Fruit fly (Drosophila melanogaster): ENCODE results near the gene eIF3a.
A peak's percentile ranks its signal among the peaks of the same experiment; 100 is the strongest.

The eIF3a gene

dm6 chr3R:4428585-4429464, 4.9 kb downstream of the eIF3a start, which contains the start of gene srl (continued):
- no peak for TF ChIP-seq CG14014 (GFP tag; IDR thresholded peaks at IDR 0.05)
- peak; percentile 74 for TF ChIP-seq nerfin-1 (tag; optimal IDR thresholded peaks at IDR 0.05)
- no peak for TF ChIP-seq fd64A (GFP tag; optimal IDR thresholded peaks at IDR 0.05)
- no peak for TF ChIP-seq CG1647 (GFP tag; optimal IDR thresholded peaks at IDR 0.05)
- TF ChIP-seq CG4854 (GFP tag; optimal IDR thresholded peaks at IDR 0.05), result no peak
- no peak for TF ChIP-seq vfl (GFP tag; optimal IDR thresholded peaks at IDR 0.05)
- no peak for TF ChIP-seq dysf (GFP tag; IDR thresholded peaks at IDR 0.05)
- TF ChIP-seq Sry-δ (GFP tag; optimal IDR thresholded peaks at IDR 0.05), result peak; percentile 38
- no peak for TF ChIP-seq CG8944 (GFP tag; optimal IDR thresholded peaks at IDR 0.05)
- TF ChIP-seq MBD-R2 (GFP tag; IDR thresholded peaks at IDR 0.05), result peak; percentile 75
- TF ChIP-seq CG9817 (tag; optimal IDR thresholded peaks at IDR 0.05), result no peak
- no peak for TF ChIP-seq CG12219 (GFP tag; optimal IDR thresholded peaks at IDR 0.05)
- TF ChIP-seq CG10462 (GFP tag; optimal IDR thresholded peaks at IDR 0.05), result no peak
- no peak for TF ChIP-seq pita (GFP tag; optimal IDR thresholded peaks at IDR 0.05)
- TF ChIP-seq CG16779 (GFP tag; IDR thresholded peaks at IDR 0.05), result no peak
- no peak for TF ChIP-seq H2.0 (GFP tag; IDR thresholded peaks at IDR 0.05)
- TF ChIP-seq CG11560 (tag; IDR thresholded peaks at IDR 0.05), result no peak
- no peak for TF ChIP-seq lbe (GFP tag; optimal IDR thresholded peaks at IDR 0.05)
- TF ChIP-seq CG7271 (tag; optimal IDR thresholded peaks at IDR 0.05), result no peak
- peak; percentile 52 for TF ChIP-seq HmgD (GFP tag; optimal IDR thresholded peaks at IDR 0.05)
- TF ChIP-seq dmrt99B (tag; optimal IDR thresholded peaks at IDR 0.05), result no peak
- TF ChIP-seq B-H2 (GFP tag; optimal IDR thresholded peaks at IDR 0.05), result no peak
- no peak for TF ChIP-seq nom (GFP tag; optimal IDR thresholded peaks at IDR 0.05)
- no peak for TF ChIP-seq repo (GFP tag; optimal IDR thresholded peaks at IDR 0.05)
- peak; percentile 72 for TF ChIP-seq Adf1 (GFP tag; IDR thresholded peaks at IDR 0.05)
- TF ChIP-seq nerfin-2 (GFP tag; IDR thresholded peaks at IDR 0.05; ENCODE audit: partially characterized antibody), result no peak; the same call in 1 of the 2 replicates
- TF ChIP-seq disco-r (GFP tag; optimal IDR thresholded peaks at IDR 0.05), result no peak
- TF ChIP-seq Rx (GFP tag; IDR thresholded peaks at IDR 0.05), result no peak
- no peak for TF ChIP-seq hbn (GFP tag; IDR thresholded peaks at IDR 0.05; ENCODE audit: partially characterized antibody)
- TF ChIP-seq CG13424 (tag; optimal IDR thresholded peaks at IDR 0.05), result no peak
- TF ChIP-seq eve (GFP tag; optimal IDR thresholded peaks at IDR 0.05), result no peak
- TF ChIP-seq D19B (GFP tag; optimal IDR thresholded peaks at IDR 0.05), result no peak
- no peak for TF ChIP-seq bowl (GFP tag; IDR thresholded peaks at IDR 0.05)
- no peak for TF ChIP-seq CG6254 (GFP tag; optimal IDR thresholded peaks at IDR 0.05)
- TF ChIP-seq CG6175 (GFP tag; IDR thresholded peaks at IDR 0.05), result peak; percentile 69; the same call in 1 of the 3 replicates
- TF ChIP-seq Xrp1 (GFP tag; IDR thresholded peaks at IDR 0.05), result peak; percentile 12; the same call in 1 of the 2 replicates
- TF ChIP-seq ind (GFP tag; optimal IDR thresholded peaks at IDR 0.05), result no peak
- no peak for TF ChIP-seq lov (optimal IDR thresholded peaks at IDR 0.05)
- no peak for TF ChIP-seq lov (GFP tag; IDR thresholded peaks at IDR 0.05)
- TF ChIP-seq CkIIα-i1 (GFP tag; IDR thresholded peaks at IDR 0.05), result no peak
- TF ChIP-seq BEAF-32 (GFP tag; optimal IDR thresholded peaks at IDR 0.05), result peak; percentile 47
- TF ChIP-seq Mrtf (GFP tag; IDR thresholded peaks at IDR 0.05), result no peak
- no peak for TF ChIP-seq ac (GFP tag; optimal IDR thresholded peaks at IDR 0.05)
- TF ChIP-seq Max (GFP tag; optimal IDR thresholded peaks at IDR 0.05), result peak; percentile 85
- no peak for TF ChIP-seq Hand (GFP tag; optimal IDR thresholded peaks at IDR 0.05)
- TF ChIP-seq CG43689 (GFP tag; IDR thresholded peaks at IDR 0.05), result no peak
- TF ChIP-seq CG10654 (GFP tag; optimal IDR thresholded peaks at IDR 0.05), result no peak
- no peak for TF ChIP-seq CG4820 (GFP tag; optimal IDR thresholded peaks at IDR 0.05)
- TF ChIP-seq Antp (GFP tag; optimal IDR thresholded peaks at IDR 0.05), result no peak
- TF ChIP-seq CG15073 (GFP tag; optimal IDR thresholded peaks at IDR 0.05), result no peak

Data from whole organism, embryonic.